Worm (Caenorhabditis elegans): ENCODE measurements around the gene oac-22.

DNA sequence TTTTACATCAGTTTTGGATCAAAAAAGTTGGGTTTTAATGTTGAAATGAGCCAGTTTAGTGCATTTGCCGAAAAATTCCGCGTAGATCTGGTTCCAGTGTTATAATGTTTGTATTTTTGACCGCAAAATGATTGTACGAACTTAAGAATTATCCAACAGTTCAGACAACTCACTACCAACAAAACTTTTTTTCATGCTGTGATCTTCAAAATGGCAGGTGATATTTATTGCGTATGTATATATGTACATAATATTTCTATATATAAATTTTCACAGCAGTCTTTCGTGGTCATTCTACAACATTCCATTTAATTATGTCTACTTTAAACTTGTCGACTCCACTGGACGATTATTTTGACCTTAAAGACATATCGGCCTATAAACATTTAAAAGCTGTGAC, 29.8 kb downstream of the oac-22 start, which contains the start of gene srz-20:
- TF ChIP-seq elt-3 (tag; optimal IDR thresholded peaks at IDR 0.05) (no peak), nhr-6 (tag; optimal IDR thresholded peaks at IDR 0.05) (no peak), mab-5 (tag; optimal IDR thresholded peaks at IDR 0.05) (no peak), dmd-4 (tag; optimal IDR thresholded peaks at IDR 0.05) (no peak), skn-1 (tag; optimal IDR thresholded peaks at IDR 0.05) (no peak)
